Worm (Caenorhabditis elegans): ENCODE data around the gene C35D10.6.

DNA sequence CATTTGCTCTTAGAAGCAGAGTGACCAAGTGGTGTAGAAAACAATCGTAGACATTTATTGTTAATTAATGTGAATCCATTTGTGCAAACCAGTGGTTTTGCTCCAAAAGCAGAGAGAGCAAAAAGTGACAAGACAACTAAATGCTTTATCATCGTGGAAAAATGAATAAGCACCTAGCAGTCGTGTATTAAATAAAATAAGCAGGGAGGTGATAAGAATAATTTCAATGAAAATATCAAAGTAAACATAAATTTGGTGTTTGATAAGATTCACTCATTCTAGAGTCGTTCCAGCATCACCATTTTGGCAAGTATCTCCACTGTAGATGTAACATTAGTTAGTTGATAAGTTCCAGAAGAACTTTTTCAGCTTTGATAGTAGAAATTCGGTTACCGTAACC, 28.2 kb downstream of the C35D10.6 start, which contains the start of gene clec-6:
- TF ChIP-seq lin-13 (GFP tag; optimal IDR thresholded peaks at IDR 0.05) (no peak), nhr-76 (tag; optimal IDR thresholded peaks at IDR 0.05) (no peak)

All from whole organism, L4 larva.